Fruit fly (Drosophila melanogaster) whole organism, embryonic: ENCODE measurements around the gene Dhc36C.

Source experiments
- Adf1 ChIP-seq: fragments of 200-800 bp; sonication (Bioruptor generic); IDR thresholded peaks from 2 replicates; pipeline ENCODE4 v1.3.6; 2022; ENCODE audit warnings: missing biosample characterization, missing genetic modification characterization
- B-H2 ChIP-seq: fragments of 200-800 bp; sonication (Bioruptor generic); optimal IDR thresholded peaks from 2 replicates; lab custom pipeline; 2018; ENCODE audit warnings: missing biosample characterization, mild to moderate bottlenecking, missing genetic modification characterization
- CG13775 ChIP-seq: fragments of 200-800 bp; sonication (Bioruptor generic); optimal IDR thresholded peaks from 3 replicates; lab custom pipeline; 2017; ENCODE audit warnings: missing biosample characterization, mild to moderate bottlenecking, missing genetic modification characterization
- CG14441 ChIP-seq: fragments of 200-800 bp; sonication (Bioruptor generic); IDR thresholded peaks from 2 replicates; pipeline ENCODE4 v1.3.6; 2022; ENCODE audit warnings: missing biosample characterization, missing genetic modification characterization
- CG16813 ChIP-seq: fragments of 200-800 bp; sonication (Bioruptor generic); IDR thresholded peaks from 3 replicates; pipeline ENCODE4 v1.3.6; 2022; ENCODE audit warnings: missing biosample characterization, missing genetic modification characterization; ENCODE audit not compliant: partially characterized antibody
- CG17802 ChIP-seq: fragments of 200-800 bp; sonication (Bioruptor generic); optimal IDR thresholded peaks from 2 replicates; lab custom pipeline; 2018; ENCODE audit warnings: missing biosample characterization, mild to moderate bottlenecking, missing genetic modification characterization, moderate library complexity
- CG3281 ChIP-seq: fragments of 200-800 bp; sonication (Bioruptor generic); optimal IDR thresholded peaks from 3 replicates; lab custom pipeline; 2017; ENCODE audit warnings: missing biosample characterization, mild to moderate bottlenecking, missing genetic modification characterization
- CG33557 ChIP-seq: fragments of 200-800 bp; sonication (Bioruptor generic); optimal IDR thresholded peaks from 2 replicates; lab custom pipeline; 2019; ENCODE audit warnings: missing biosample characterization, mild to moderate bottlenecking, missing genetic modification characterization, moderate library complexity
- CG4617 ChIP-seq: fragments of 200-800 bp; sonication (Bioruptor generic); optimal IDR thresholded peaks from 3 replicates; lab custom pipeline; 2016; ENCODE audit warnings: missing biosample characterization, missing genetic modification characterization, borderline replicate concordance
- CG6254 ChIP-seq: fragments of 200-800 bp; sonication (Bioruptor generic); optimal IDR thresholded peaks from 3 replicates; lab custom pipeline; 2017; ENCODE audit warnings: mild to moderate bottlenecking, missing biosample characterization, missing genetic modification reagents, missing genetic modification characterization
- CG6813 ChIP-seq: fragments of 200-800 bp; sonication (Bioruptor generic); optimal IDR thresholded peaks from 2 replicates; lab custom pipeline; 2017; ENCODE audit warnings: missing biosample characterization, missing genetic modification characterization, mild to moderate bottlenecking, moderate library complexity, missing genetic modification reagents
- CG8290 ChIP-seq, 3 experiments: fragments of 200-800 bp; sonication (Bioruptor generic); optimal IDR thresholded peaks; 2 replicates each; lab custom pipeline; 2016 to 2019; ENCODE audit warnings: missing biosample characterization in 3 of 3, missing genetic modification characterization in 3 of 3, mild to moderate bottlenecking in 2 of 3, moderate library complexity in 1 of 3
- Camta ChIP-seq: fragments of 200-800 bp; sonication (Bioruptor generic); optimal IDR thresholded peaks from 2 replicates; lab custom pipeline; 2016; ENCODE audit warnings: missing biosample characterization, missing genetic modification characterization
- CrebB ChIP-seq: fragments of 200-800 bp; sonication (Bioruptor generic); optimal IDR thresholded peaks from 3 replicates; lab custom pipeline; 2018; ENCODE audit warnings: missing biosample characterization, mild to moderate bottlenecking, missing genetic modification characterization
- Dp ChIP-seq: fragments of 200-800 bp; sonication (Bioruptor generic); optimal IDR thresholded peaks from 2 replicates; lab custom pipeline; 2018; ENCODE audit warnings: missing biosample characterization, mild to moderate bottlenecking, missing genetic modification characterization, moderate library complexity
- H2.0 ChIP-seq: fragments of 200-800 bp; sonication (Bioruptor generic); IDR thresholded peaks from 2 replicates; pipeline ENCODE4 v1.3.6; 2022; ENCODE audit warnings: missing biosample characterization, missing genetic modification characterization
- Hsf ChIP-seq: fragments of 200-800 bp; sonication (Bioruptor generic); optimal IDR thresholded peaks from 3 replicates; lab custom pipeline; 2016; ENCODE audit warnings: missing biosample characterization, missing genetic modification characterization
- Mrtf ChIP-seq: fragments of 200-800 bp; sonication (Bioruptor generic); IDR thresholded peaks from 3 replicates; pipeline ENCODE4 v1.3.6; 2022; ENCODE audit warnings: missing biosample characterization, missing genetic modification characterization
- NFAT ChIP-seq: fragments of 200-800 bp; sonication (Bioruptor generic); IDR thresholded peaks from 2 replicates; pipeline ENCODE4 v1.3.6; 2022; ENCODE audit warnings: missing biosample characterization, missing genetic modification characterization
- NfI ChIP-seq: fragments of 200-800 bp; sonication (Bioruptor generic); optimal IDR thresholded peaks from 3 replicates; lab custom pipeline; 2018; ENCODE audit warnings: missing biosample characterization, mild to moderate bottlenecking, missing genetic modification characterization, moderate library complexity
- Oaz ChIP-seq: fragments of 200-800 bp; sonication (Bioruptor generic); IDR thresholded peaks from 2 replicates; pipeline ENCODE4 v1.3.6; 2022; ENCODE audit warnings: missing biosample characterization, missing genetic modification characterization
- Ptx1 ChIP-seq: fragments of 200-800 bp; sonication (Bioruptor generic); IDR thresholded peaks from 2 replicates; pipeline ENCODE4 v1.3.6; 2022; ENCODE audit warnings: missing biosample characterization, missing genetic modification characterization
- Sin3A ChIP-seq: fragments of >200 bp; optimal IDR thresholded peaks from 2 replicates; lab custom pipeline; 2018
- ac ChIP-seq: fragments of 200-800 bp; sonication (Bioruptor generic); optimal IDR thresholded peaks from 3 replicates; lab custom pipeline; 2017; ENCODE audit warnings: missing biosample characterization, mild to moderate bottlenecking, missing genetic modification characterization
- bcd ChIP-seq: fragments of 200-800 bp; sonication (Bioruptor generic); optimal IDR thresholded peaks from 2 replicates; lab custom pipeline; 2017; ENCODE audit warnings: missing biosample characterization, mild to moderate bottlenecking, missing genetic modification characterization
- bowl ChIP-seq: fragments of 200-800 bp; sonication (Bioruptor generic); IDR thresholded peaks from 2 replicates; pipeline ENCODE4 v1.3.6; 2022; ENCODE audit warnings: missing biosample characterization, missing genetic modification characterization
- cato ChIP-seq: fragments of 200-800 bp; sonication (Bioruptor generic); optimal IDR thresholded peaks from 2 replicates; lab custom pipeline; 2016; ENCODE audit warnings: missing biosample characterization, missing genetic modification characterization, borderline replicate concordance
- ci ChIP-seq: fragments of 200-800 bp; sonication (Bioruptor generic); IDR thresholded peaks from 3 replicates; pipeline ENCODE4 v1.3.6; 2022; ENCODE audit warnings: missing biosample characterization, missing genetic modification characterization
- cwo ChIP-seq: fragments of 200-800 bp; sonication (Bioruptor generic); optimal IDR thresholded peaks from 3 replicates; lab custom pipeline; 2017; ENCODE audit warnings: missing biosample characterization, missing genetic modification characterization, mild to moderate bottlenecking, moderate library complexity, missing genetic modification reagents
- disco-r ChIP-seq: fragments of 200-800 bp; sonication (Bioruptor generic); optimal IDR thresholded peaks from 2 replicates; lab custom pipeline; 2016; ENCODE audit warnings: missing biosample characterization, missing genetic modification characterization
- dmrt99B ChIP-seq: fragments of 200-800 bp; sonication (Bioruptor generic); optimal IDR thresholded peaks from 2 replicates; lab custom pipeline; 2018; ENCODE audit warnings: missing biosample characterization, mild to moderate bottlenecking, missing genetic modification characterization, moderate library complexity
- gfzf ChIP-seq: fragments of 200-800 bp; sonication (Bioruptor generic); optimal IDR thresholded peaks from 2 replicates; lab custom pipeline; 2016; ENCODE audit warnings: missing biosample characterization, mild to moderate bottlenecking, missing genetic modification characterization, moderate library complexity
- grau ChIP-seq: fragments of 200-800 bp; optimal IDR thresholded peaks from 3 replicates; lab custom pipeline; 2019; ENCODE audit warnings: missing biosample characterization, mild to moderate bottlenecking, missing genetic modification characterization, moderate library complexity
- grn ChIP-seq: fragments of 200-800 bp; sonication (Bioruptor generic); optimal IDR thresholded peaks from 3 replicates; lab custom pipeline; 2017; ENCODE audit warnings: missing biosample characterization, missing genetic modification characterization
- gro ChIP-seq: fragments of 200-800 bp; sonication (Bioruptor generic); optimal IDR thresholded peaks from 2 replicates; lab custom pipeline; 2016; ENCODE audit warnings: missing biosample characterization, missing genetic modification characterization
- inv ChIP-seq: fragments of 200-800 bp; sonication (Bioruptor generic); IDR thresholded peaks from 2 replicates; pipeline ENCODE4 v1.3.6; 2022; ENCODE audit warnings: missing biosample characterization, missing genetic modification characterization; ENCODE audit not compliant: partially characterized antibody
- jing ChIP-seq: fragments of 200-800 bp; sonication (Bioruptor generic); optimal IDR thresholded peaks from 2 replicates; lab custom pipeline; 2018; ENCODE audit warnings: missing biosample characterization, mild to moderate bottlenecking, missing genetic modification characterization
- kay ChIP-seq: fragments of 200-800 bp; sonication (Bioruptor generic); optimal IDR thresholded peaks from 2 replicates; lab custom pipeline; 2016; ENCODE audit warnings: missing biosample characterization, missing genetic modification characterization
- pan ChIP-seq, 4 experiments: fragments of >200 bp in 3 of 4; fragments of 200-800 bp in 1 of 4; sonication (Bioruptor generic) in 1 of 4; optimal IDR thresholded peaks in 3 of 4; IDR thresholded peaks in 1 of 4; 2 replicates each; pipeline versions ENCODE4 v1.3.6 to Lab custom; 2017 to 2022; ENCODE audit warnings: missing biosample characterization in 2 of 4, missing genetic modification characterization in 2 of 4, mixed read lengths in 1 of 4
- phol ChIP-seq: fragments of 200-800 bp; sonication (Bioruptor generic); optimal IDR thresholded peaks from 3 replicates; lab custom pipeline; 2018; ENCODE audit warnings: missing biosample characterization, mild to moderate bottlenecking, missing genetic modification characterization, moderate library complexity
- slou ChIP-seq: fragments of 200-800 bp; sonication (Bioruptor generic); optimal IDR thresholded peaks from 3 replicates; lab custom pipeline; 2016; ENCODE audit warnings: missing biosample characterization, missing genetic modification characterization
- sug ChIP-seq: fragments of 200-800 bp; optimal IDR thresholded peaks from 2 replicates; lab custom pipeline; 2019; ENCODE audit warnings: missing biosample characterization, mild to moderate bottlenecking, missing genetic modification characterization, moderate library complexity
- tna ChIP-seq: fragments of 200-800 bp; sonication (Bioruptor generic); IDR thresholded peaks from 2 replicates; pipeline ENCODE4 v1.3.6; 2022; ENCODE audit warnings: missing biosample characterization, missing genetic modification characterization; ENCODE audit not compliant: partially characterized antibody
- vfl ChIP-seq: fragments of 200-800 bp; sonication (Bioruptor generic); optimal IDR thresholded peaks from 2 replicates; lab custom pipeline; 2016; ENCODE audit warnings: missing biosample characterization, missing genetic modification characterization
- wek ChIP-seq: fragments of 200-800 bp; sonication (Bioruptor generic); optimal IDR thresholded peaks from 3 replicates; lab custom pipeline; 2018; ENCODE audit warnings: missing biosample characterization, mild to moderate bottlenecking, missing genetic modification characterization, moderate library complexity
- wor ChIP-seq: fragments of 200-800 bp; sonication (Bioruptor generic); IDR thresholded peaks from 2 replicates; pipeline ENCODE4 v1.3.6; 2022; ENCODE audit warnings: missing biosample characterization, missing genetic modification characterization
- z ChIP-seq: fragments of 200-800 bp; sonication (Bioruptor generic); IDR thresholded peaks from 3 replicates; pipeline ENCODE4 v1.3.6; 2022; ENCODE audit warnings: missing biosample characterization, missing genetic modification characterization

Dhc36C gene

dm6 chr2L:17465915-17466677 lies 35.1 kb upstream of the Dhc36C start (continued):
- peak; percentile 73 for TF ChIP-seq CG14441
- TF ChIP-seq CG4617 (GFP tag; lab: Kevin White, UChicago), result peak; percentile 38
- TF ChIP-seq H2.0, result peak; percentile 69
- TF ChIP-seq CG33557, result peak; percentile 60
- peak; percentile 43; the same call in 1 of the 2 replicates for TF ChIP-seq Adf1 (GFP tag; lab: Robert Waterston, UW)
- peak; percentile 44 for TF ChIP-seq disco-r (GFP tag; lab: Kevin White, UChicago)
- no peak for TF ChIP-seq tna (GFP tag; lab: Robert Waterston, UW)
- TF ChIP-seq B-H2 (GFP tag; lab: Kevin White, UChicago), result peak; percentile 22
- peak; percentile 90 for TF ChIP-seq dmrt99B (tag; lab: Kevin White, UChicago)
- peak; percentile 85 for TF ChIP-seq Ptx1 (GFP tag; lab: Robert Waterston, UW)
- peak; percentile 78 for TF ChIP-seq cwo (GFP tag; lab: Kevin White, UChicago)
- peak; percentile 28; the same call in 1 of the 2 replicates for TF ChIP-seq NFAT (GFP tag; lab: Robert Waterston, UW)
- TF ChIP-seq pan (optimal IDR thresholded peaks at IDR 0.05; lab: Kevin White, UChicago), result no peak
- TF ChIP-seq pan (GFP tag; optimal IDR thresholded peaks at IDR 0.05 in 1 of 2, IDR thresholded peaks at IDR 0.05 in 1 of 2), result peak in 1 of 2 experiments; percentile 74
- peak; percentile 75 for TF ChIP-seq CrebB (tag; lab: Kevin White, UChicago)
- no peak for TF ChIP-seq inv
- TF ChIP-seq CG16813, result no peak
- TF ChIP-seq kay, result peak; percentile 63
- no peak for TF ChIP-seq z
- peak; percentile 84 for TF ChIP-seq Hsf (GFP tag; lab: Kevin White, UChicago)
- peak; percentile 87 for TF ChIP-seq phol (tag; lab: Kevin White, UChicago)
- TF ChIP-seq gro (GFP tag; lab: Kevin White, UChicago), result peak; percentile 40
- peak; percentile 92 for TF ChIP-seq ci (GFP tag; lab: Robert Waterston, UW)
- TF ChIP-seq bcd (GFP tag; lab: Kevin White, UChicago), result peak; percentile 75
- TF ChIP-seq Oaz, result peak; percentile 51; the same call in 1 of the 2 replicates
- TF ChIP-seq Mrtf (GFP tag; lab: Robert Waterston, UW), result peak; percentile 76; the same call in 2 of the 3 replicates
- no peak for TF ChIP-seq Dp
- peak; percentile 68 for TF ChIP-seq CG6254 (GFP tag; lab: Kevin White, UChicago)
- no peak for TF ChIP-seq gfzf (GFP tag; lab: Kevin White, UChicago)
- TF ChIP-seq CG3281, result peak; percentile 75
- no peak for TF ChIP-seq vfl (GFP tag; lab: Kevin White, UChicago)
- peak; percentile 62 for TF ChIP-seq wek
- peak; percentile 73 for TF ChIP-seq slou (GFP tag; lab: Kevin White, UChicago)
- peak; percentile 78 for TF ChIP-seq wor (GFP tag; lab: Robert Waterston, UW)
- TF ChIP-seq cato (GFP tag; lab: Kevin White, UChicago), result peak; percentile 70
- TF ChIP-seq CG13775 (GFP tag; lab: Kevin White, UChicago), result peak; percentile 73
- peak; percentile 54 for TF ChIP-seq ac (GFP tag; lab: Kevin White, UChicago)
- peak; percentile 66; the same call in 1 of the 2 replicates for TF ChIP-seq bowl
- peak; percentile 69 for TF ChIP-seq jing (GFP tag; lab: Kevin White, UChicago)
- TF ChIP-seq CG17802 (tag; lab: Kevin White, UChicago), result peak; percentile 43
- TF ChIP-seq Camta (GFP tag; lab: Kevin White, UChicago), result peak; percentile 88
- no peak for TF ChIP-seq Sin3A (lab: Kevin White, UChicago)
- TF ChIP-seq CG8290 (GFP tag; optimal IDR thresholded peaks at IDR 0.05; lab: Kevin White, UChicago), result peak; percentile 11
- peak in 1 of 2 experiments; percentile 67 for TF ChIP-seq CG8290 (tag; optimal IDR thresholded peaks at IDR 0.05; lab: Kevin White, UChicago)
- peak; percentile 67 for TF ChIP-seq NfI (GFP tag; lab: Kevin White, UChicago)
- TF ChIP-seq grau (tag; lab: Kevin White, UChicago), result peak; percentile 82
- TF ChIP-seq CG6813 (GFP tag; lab: Kevin White, UChicago), result peak; percentile 76
- TF ChIP-seq grn (GFP tag; lab: Kevin White, UChicago), result no peak
- no peak for TF ChIP-seq sug (tag; lab: Kevin White, UChicago)
